Fruit fly (Drosophila melanogaster) whole organism, pupa: ENCODE measurements around the gene MED11.

Source experiments
- CG10348 ChIP-seq: fragments of 200-800 bp; sonication (Bioruptor generic); IDR thresholded peaks from 2 replicates; pipeline ENCODE4 v1.3.6; 2022; ENCODE audit warnings: missing biosample characterization, missing genetic modification characterization
- CG12605 ChIP-seq: fragments of 200-800 bp; sonication (Bioruptor generic); IDR thresholded peaks from 2 replicates; pipeline ENCODE4 v1.3.6; 2022; ENCODE audit warnings: missing biosample characterization, missing genetic modification characterization
- CG13204 ChIP-seq: fragments of 200-800 bp; sonication (Bioruptor generic); optimal IDR thresholded peaks from 2 replicates; lab custom pipeline; 2018; ENCODE audit warnings: missing biosample characterization, mild to moderate bottlenecking, missing genetic modification characterization, moderate library complexity
- CG14655 ChIP-seq: fragments of 200-800 bp; sonication (Bioruptor generic); optimal IDR thresholded peaks from 3 replicates; lab custom pipeline; 2017; ENCODE audit warnings: mild to moderate bottlenecking, missing biosample characterization, missing genetic modification reagents, missing genetic modification characterization
- CG15710 ChIP-seq: fragments of 200-800 bp; sonication (Bioruptor generic); optimal IDR thresholded peaks from 2 replicates; lab custom pipeline; 2018; ENCODE audit warnings: missing biosample characterization, mild to moderate bottlenecking, missing genetic modification characterization, moderate library complexity
- CG17806 ChIP-seq: fragments of 200-800 bp; sonication (Bioruptor generic); optimal IDR thresholded peaks from 2 replicates; lab custom pipeline; 2018; ENCODE audit warnings: missing biosample characterization, mild to moderate bottlenecking, missing genetic modification characterization, moderate library complexity
- CG32121 ChIP-seq: fragments of 200-800 bp; sonication (Bioruptor generic); IDR thresholded peaks from 2 replicates; pipeline ENCODE4 v1.3.6; 2022; ENCODE audit warnings: missing biosample characterization, missing genetic modification characterization
- CG34367 ChIP-seq: fragments of 200-800 bp; sonication (Bioruptor generic); optimal IDR thresholded peaks from 2 replicates; lab custom pipeline; 2018; ENCODE audit warnings: missing biosample characterization, mild to moderate bottlenecking, missing genetic modification characterization
- CG4496 ChIP-seq: fragments of 200-800 bp; sonication (Bioruptor generic); IDR thresholded peaks from 3 replicates; pipeline ENCODE4 v1.3.6; 2022; ENCODE audit warnings: missing biosample characterization, missing genetic modification characterization
- CG8159 ChIP-seq: fragments of 200-800 bp; sonication (Bioruptor generic); optimal IDR thresholded peaks from 3 replicates; lab custom pipeline; 2018; ENCODE audit warnings: missing biosample characterization, mild to moderate bottlenecking, missing genetic modification characterization, moderate library complexity
- CG8301 ChIP-seq: fragments of 200-800 bp; sonication (Bioruptor generic); optimal IDR thresholded peaks from 2 replicates; lab custom pipeline; 2018; ENCODE audit warnings: missing biosample characterization, mild to moderate bottlenecking, missing genetic modification characterization
- CG9948 ChIP-seq: fragments of 200-800 bp; sonication (Bioruptor generic); optimal IDR thresholded peaks from 2 replicates; lab custom pipeline; 2018; ENCODE audit warnings: missing biosample characterization, mild to moderate bottlenecking, missing genetic modification characterization, moderate library complexity
- D1 ChIP-seq: fragments of 200-800 bp; sonication (Bioruptor generic); optimal IDR thresholded peaks from 2 replicates; lab custom pipeline; 2018; ENCODE audit warnings: missing biosample characterization, mild to moderate bottlenecking, missing genetic modification characterization, moderate library complexity
- EcR ChIP-seq: fragments of 200-800 bp; sonication (Bioruptor generic); optimal IDR thresholded peaks from 3 replicates; lab custom pipeline; 2019; ENCODE audit warnings: missing biosample characterization, missing genetic modification characterization, mild to moderate bottlenecking, moderate library complexity, missing genetic modification reagents
- Ets98B ChIP-seq: fragments of 200-800 bp; sonication (Bioruptor generic); IDR thresholded peaks from 2 replicates; pipeline ENCODE4 v1.3.6; 2022; ENCODE audit warnings: missing biosample characterization, missing genetic modification characterization
- Pif1A ChIP-seq: fragments of 200-800 bp; sonication (Bioruptor generic); optimal IDR thresholded peaks from 3 replicates; lab custom pipeline; 2016; ENCODE audit warnings: missing biosample characterization, missing genetic modification characterization
- Pif1B ChIP-seq: fragments of 200-800 bp; sonication (Bioruptor generic); optimal IDR thresholded peaks from 3 replicates; lab custom pipeline; 2016; ENCODE audit warnings: missing biosample characterization, missing genetic modification characterization
- Snoo ChIP-seq: fragments of 200-800 bp; sonication (Bioruptor generic); optimal IDR thresholded peaks from 3 replicates; lab custom pipeline; 2017; ENCODE audit warnings: missing biosample characterization, mild to moderate bottlenecking, missing genetic modification characterization, inconsistent platforms
- fd96Ca ChIP-seq: fragments of 200-800 bp; sonication (Bioruptor generic); IDR thresholded peaks from 3 replicates; pipeline ENCODE4 v1.3.6; 2022; ENCODE audit warnings: missing biosample characterization, missing genetic modification characterization
- gl ChIP-seq: fragments of 200-800 bp; sonication (Bioruptor generic); optimal IDR thresholded peaks from 2 replicates; lab custom pipeline; 2018; ENCODE audit warnings: missing biosample characterization, mild to moderate bottlenecking, missing genetic modification characterization
- rn ChIP-seq: fragments of 200-800 bp; sonication (Bioruptor generic); IDR thresholded peaks from 2 replicates; pipeline ENCODE4 v1.3.6; 2022; ENCODE audit warnings: missing biosample characterization, missing genetic modification characterization

MED11 gene

DNA sequence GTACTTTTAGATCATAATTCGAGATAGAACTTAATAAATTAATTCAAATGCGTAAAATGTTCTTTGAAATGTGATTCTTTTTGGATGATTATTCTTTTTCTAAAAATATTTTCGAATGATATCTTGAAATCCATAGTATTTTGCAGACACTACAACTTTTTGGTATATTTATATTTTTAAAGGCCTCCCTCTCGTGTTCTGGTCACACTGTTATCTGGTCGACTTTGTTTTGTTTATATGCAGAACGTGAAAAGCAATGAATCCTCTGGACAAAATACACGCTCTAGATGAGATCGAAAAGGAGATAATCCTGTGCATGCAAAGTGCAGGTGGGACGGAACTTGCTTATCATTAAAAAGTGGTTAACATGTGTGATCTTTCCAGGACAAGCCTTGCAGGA, at the start of gene MED11:
TSS of gene MED11 (plus strand) at position 210 of the 400 bp plus-strand sequence.
- TF ChIP-seq rn (no peak), Snoo (no peak), CG32121 (GFP tag; lab: Robert Waterston, UW) (no peak), gl (tag; lab: Kevin White, UChicago) (no peak), CG9948 (tag; lab: Kevin White, UChicago) (no peak), CG34367 (no peak), Ets98B (GFP tag; lab: Robert Waterston, UW) (no peak), CG10348 (GFP tag; lab: Robert Waterston, UW) (no peak), CG8159 (no peak)

DNA sequence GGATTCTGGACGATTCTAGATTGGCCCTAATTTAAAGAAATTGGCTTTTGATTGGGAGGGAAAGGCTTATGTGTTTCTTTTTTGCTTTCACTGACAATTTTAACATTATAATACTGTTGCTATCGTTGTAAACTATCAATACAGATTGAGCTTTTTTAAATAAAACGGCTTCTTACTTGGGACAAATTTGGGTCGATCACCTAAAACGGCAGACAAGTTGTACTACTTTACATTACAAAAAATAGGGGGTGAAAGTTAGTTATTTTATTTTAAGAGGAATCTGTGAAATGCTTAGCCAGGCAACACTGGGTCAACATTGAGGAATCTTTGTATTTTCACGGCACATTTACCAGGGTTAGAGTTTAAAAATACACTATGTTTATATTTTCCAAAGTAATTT, 47.3 kb upstream of the MED11 start, which contains the start of gene Dic4:
TSS of gene Dic4 (minus strand) at position 101 of the 400 bp plus-strand sequence.
- TF ChIP-seq D1 (tag; lab: Kevin White, UChicago) (no peak), CG17806 (no peak)

DNA sequence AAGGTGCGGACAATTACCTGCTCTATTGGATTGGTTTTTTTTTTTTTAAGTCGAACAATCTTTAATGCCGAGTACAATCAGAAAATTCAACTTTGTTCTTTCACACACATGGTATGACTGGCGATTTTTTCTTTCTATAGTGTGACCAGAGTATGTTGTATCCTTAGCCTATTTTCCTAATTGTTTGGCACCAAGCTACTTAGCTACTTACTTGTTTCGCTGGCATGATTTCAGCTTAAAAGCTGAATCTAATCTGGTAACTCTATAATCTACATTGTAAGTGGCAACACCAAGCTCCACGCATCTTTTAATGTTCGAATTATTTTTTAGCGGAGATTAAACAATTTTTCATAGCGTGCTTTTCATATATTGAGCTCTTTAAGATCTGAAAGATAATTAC, 22.5 kb upstream of the MED11 start, which contains the start of gene CG12477:
TSS of gene CG12477 (minus strand) at position 101 of the 400 bp plus-strand sequence.
- TF ChIP-seq CG32121 (GFP tag; lab: Robert Waterston, UW): no peak
- TF ChIP-seq CG9948 (tag; lab: Kevin White, UChicago): no peak
- TF ChIP-seq CG10348 (GFP tag; lab: Robert Waterston, UW): no peak
- no peak for TF ChIP-seq Ets98B (GFP tag; lab: Robert Waterston, UW)
- no peak for TF ChIP-seq CG12605 (GFP tag; lab: Robert Waterston, UW)
- no peak for TF ChIP-seq D1 (tag; lab: Kevin White, UChicago)
- TF ChIP-seq Pif1A (GFP tag; lab: Kevin White, UChicago): no peak
- TF ChIP-seq CG15710 (tag; lab: Kevin White, UChicago): no peak

DNA sequence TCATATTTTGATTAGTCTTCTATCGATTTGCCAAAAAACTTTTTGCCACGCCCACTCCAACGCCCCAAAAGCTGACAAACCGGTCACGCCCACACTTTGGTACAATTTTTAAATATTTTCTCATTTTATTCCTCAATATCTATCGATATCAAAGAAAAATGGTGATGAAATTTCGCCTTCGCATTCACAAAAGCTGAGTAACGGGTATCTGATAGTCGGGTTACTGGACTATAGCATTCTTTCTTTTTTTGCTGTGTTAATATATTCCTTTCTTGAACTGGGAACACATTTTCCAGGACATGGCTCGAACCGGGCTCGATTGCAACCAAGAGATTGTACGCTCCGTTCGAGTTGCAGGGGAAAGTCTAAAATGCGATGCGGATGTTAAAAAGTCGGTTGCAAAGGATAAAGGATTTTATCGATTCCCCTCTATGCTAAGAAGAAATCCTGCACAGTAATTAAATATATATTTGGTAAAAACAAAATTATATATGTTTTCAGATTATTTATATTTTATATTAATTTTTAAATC, 2.7 kb upstream of the MED11 start:
- TF ChIP-seq Pif1A (GFP tag; lab: Kevin White, UChicago) (no peak), fd96Ca (GFP tag; lab: Robert Waterston, UW) (no peak), CG8159 (no peak), CG8301 (no peak), CG17806 (no peak), CG34367 (no peak), CG10348 (GFP tag; lab: Robert Waterston, UW) (no peak), CG13204 (GFP tag; lab: Kevin White, UChicago) (no peak), Snoo (no peak), Ets98B (GFP tag; lab: Robert Waterston, UW) (no peak), CG32121 (GFP tag; lab: Robert Waterston, UW) (no peak), gl (tag; lab: Kevin White, UChicago) (no peak), CG12605 (GFP tag; lab: Robert Waterston, UW) (no peak), CG14655 (GFP tag; lab: Kevin White, UChicago) (no peak)

DNA sequence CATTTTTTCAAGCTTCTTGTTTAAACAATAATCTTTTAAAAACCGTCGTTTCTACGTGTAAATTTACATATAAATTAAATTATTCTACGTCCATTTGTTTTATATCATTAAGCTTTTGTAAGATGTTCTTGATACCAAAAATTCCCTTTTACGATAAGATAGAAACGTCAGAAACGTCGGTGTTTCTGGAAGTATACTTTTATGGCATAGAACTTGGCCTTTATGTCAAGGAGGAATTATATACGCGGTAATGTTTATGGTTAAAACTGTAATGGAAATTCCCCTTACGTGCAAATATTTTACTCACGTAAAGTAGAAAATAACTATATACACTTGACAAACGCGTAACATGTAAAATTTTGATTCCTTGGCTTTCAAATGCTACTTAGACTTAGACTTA, 2.0 kb upstream of the MED11 start:
- TF ChIP-seq rn (no peak), D1 (tag; lab: Kevin White, UChicago) (peak; percentile 67), CG10348 (GFP tag; lab: Robert Waterston, UW) (no peak)

DNA sequence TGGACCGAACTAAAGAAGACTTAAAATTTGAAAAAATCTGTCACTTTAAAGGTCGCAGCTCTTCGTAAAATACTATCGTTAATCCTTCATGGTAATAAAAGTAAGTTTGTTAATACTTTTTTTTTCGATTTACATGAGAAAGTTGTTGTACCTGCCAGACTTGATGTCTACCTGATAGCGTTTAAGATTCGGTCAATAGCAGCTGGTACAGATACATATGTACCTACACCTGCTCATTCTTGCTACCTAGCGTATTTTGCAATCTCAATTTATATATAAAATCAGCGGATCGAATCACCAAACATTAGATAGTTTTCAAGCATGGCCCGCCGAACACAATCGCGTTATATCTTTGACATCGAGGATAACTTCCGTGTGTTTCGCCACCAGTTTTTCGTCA, 1.5 kb upstream of the MED11 start, which contains the start of gene CG6885:
TSS of gene CG6885 (plus strand) at position 301 of the 400 bp plus-strand sequence.
- TF ChIP-seq CG15710 (tag; lab: Kevin White, UChicago) (no peak), CG34367 (no peak), CG14655 (GFP tag; lab: Kevin White, UChicago) (no peak), CG17806 (no peak), Pif1A (GFP tag; lab: Kevin White, UChicago) (no peak), CG13204 (GFP tag; lab: Kevin White, UChicago) (no peak), CG9948 (tag; lab: Kevin White, UChicago) (no peak), CG8301 (no peak), fd96Ca (GFP tag; lab: Robert Waterston, UW) (no peak)

dm6 chr3L:18746169-18746568, 513 bp downstream of the MED11 start:
- no peak for TF ChIP-seq Ets98B (GFP tag; lab: Robert Waterston, UW)
- TF ChIP-seq CG8301: no peak
- TF ChIP-seq Pif1B (GFP tag; lab: Kevin White, UChicago): no peak
- TF ChIP-seq D1 (tag; lab: Kevin White, UChicago): no peak
- no peak for TF ChIP-seq CG17806
- no peak for TF ChIP-seq CG34367
- TF ChIP-seq CG12605 (GFP tag; lab: Robert Waterston, UW): no peak
- no peak for TF ChIP-seq fd96Ca (GFP tag; lab: Robert Waterston, UW)
- no peak for TF ChIP-seq Snoo
- TF ChIP-seq CG13204 (GFP tag; lab: Kevin White, UChicago): no peak
- TF ChIP-seq CG8159: no peak
- TF ChIP-seq CG4496 (GFP tag; lab: Robert Waterston, UW): no peak
- TF ChIP-seq CG10348 (GFP tag; lab: Robert Waterston, UW): no peak
- no peak for TF ChIP-seq gl (tag; lab: Kevin White, UChicago)
- TF ChIP-seq Pif1A (GFP tag; lab: Kevin White, UChicago): no peak
- TF ChIP-seq EcR: no peak
- TF ChIP-seq rn: no peak
- TF ChIP-seq CG32121 (GFP tag; lab: Robert Waterston, UW): no peak
